Fruit fly (Drosophila melanogaster) whole organism, embryonic: ENCODE data around the gene Nup37.

Experiments used
- Blimp-1 ChIP-seq: fragments of 200-800 bp; sonication (Bioruptor generic); optimal IDR thresholded peaks from 3 replicates; lab custom pipeline; 2018; ENCODE audit warnings: missing biosample characterization, missing genetic modification characterization, mild to moderate bottlenecking, moderate library complexity, missing genetic modification reagents
- CG10209 ChIP-seq: fragments of 200-800 bp; sonication (Bioruptor generic); optimal IDR thresholded peaks from 3 replicates; lab custom pipeline; 2017; ENCODE audit warnings: missing biosample characterization, mild to moderate bottlenecking, missing genetic modification characterization, missing genetic modification reagents
- CG11696 ChIP-seq: fragments of 200-800 bp; sonication (Bioruptor generic); IDR thresholded peaks from 2 replicates; pipeline ENCODE4 v1.3.6; 2022; ENCODE audit warnings: missing biosample characterization, missing genetic modification characterization
- CG12236 ChIP-seq: fragments of 200-800 bp; sonication (Bioruptor generic); optimal IDR thresholded peaks from 2 replicates; lab custom pipeline; 2016; ENCODE audit warnings: missing biosample characterization, missing genetic modification characterization
- CG12942 ChIP-seq: fragments of 200-800 bp; sonication (Bioruptor generic); optimal IDR thresholded peaks from 3 replicates; lab custom pipeline; 2016; ENCODE audit warnings: missing biosample characterization, missing genetic modification characterization
- CG14014 ChIP-seq: fragments of 200-800 bp; sonication (Bioruptor generic); IDR thresholded peaks from 2 replicates; pipeline ENCODE4 v1.3.6; 2022; ENCODE audit warnings: missing biosample characterization, missing genetic modification characterization
- CG14667 ChIP-seq: fragments of 200-800 bp; sonication (Bioruptor generic); IDR thresholded peaks from 2 replicates; pipeline ENCODE4 v1.3.6; 2022; ENCODE audit warnings: missing biosample characterization, missing genetic modification characterization
- CG15073 ChIP-seq: fragments of 200-800 bp; sonication (Bioruptor generic); optimal IDR thresholded peaks from 2 replicates; lab custom pipeline; 2016; ENCODE audit warnings: missing biosample characterization, missing genetic modification characterization
- CG17359 ChIP-seq: fragments of 200-800 bp; sonication (Bioruptor generic); optimal IDR thresholded peaks from 3 replicates; lab custom pipeline; 2018; ENCODE audit warnings: missing biosample characterization, mild to moderate bottlenecking, missing genetic modification characterization, moderate library complexity
- CG18764 ChIP-seq: fragments of 200-800 bp; sonication (Bioruptor generic); optimal IDR thresholded peaks from 3 replicates; lab custom pipeline; 2016; ENCODE audit warnings: missing biosample characterization, missing genetic modification characterization
- CG2116 ChIP-seq: fragments of 200-800 bp; sonication (Bioruptor generic); optimal IDR thresholded peaks from 3 replicates; lab custom pipeline; 2018; ENCODE audit warnings: missing biosample characterization, mild to moderate bottlenecking, missing genetic modification characterization
- CG30431 ChIP-seq: fragments of 200-800 bp; sonication (Bioruptor generic); optimal IDR thresholded peaks from 2 replicates; lab custom pipeline; 2017; ENCODE audit warnings: missing biosample characterization, missing genetic modification characterization
- CG31388 ChIP-seq: fragments of 200-800 bp; sonication (Bioruptor generic); optimal IDR thresholded peaks from 2 replicates; lab custom pipeline; 2016; ENCODE audit warnings: missing biosample characterization, missing genetic modification characterization
- CG32772 ChIP-seq: fragments of 200-800 bp; sonication (Bioruptor generic); IDR thresholded peaks from 2 replicates; pipeline ENCODE4 v1.3.6; 2022; ENCODE audit warnings: missing biosample characterization, missing genetic modification characterization
- CG3281 ChIP-seq: fragments of 200-800 bp; sonication (Bioruptor generic); optimal IDR thresholded peaks from 3 replicates; lab custom pipeline; 2017; ENCODE audit warnings: missing biosample characterization, mild to moderate bottlenecking, missing genetic modification characterization
- CG34224 ChIP-seq: fragments of 200-800 bp; sonication (Bioruptor generic); IDR thresholded peaks from 3 replicates; pipeline ENCODE4 v1.3.6; 2022; ENCODE audit warnings: missing biosample characterization, missing genetic modification characterization; ENCODE audit not compliant: partially characterized antibody
- CG34376 ChIP-seq: fragments of 200-800 bp; sonication (Bioruptor generic); optimal IDR thresholded peaks from 2 replicates; lab custom pipeline; 2018; ENCODE audit warnings: missing biosample characterization, mild to moderate bottlenecking, missing genetic modification characterization
- CG3726 ChIP-seq: fragments of 200-800 bp; sonication (Bioruptor generic); IDR thresholded peaks from 3 replicates; pipeline ENCODE4, ENCODE4 v1.3.6; 2022; ENCODE audit warnings: missing biosample characterization, missing genetic modification characterization
- CG3838 ChIP-seq: fragments of 200-800 bp; sonication (Bioruptor generic); optimal IDR thresholded peaks from 3 replicates; lab custom pipeline; 2016; ENCODE audit warnings: missing biosample characterization, missing genetic modification characterization
- CG3995 ChIP-seq: fragments of 200-800 bp; sonication (Bioruptor generic); optimal IDR thresholded peaks from 3 replicates; lab custom pipeline; 2016; ENCODE audit warnings: missing biosample characterization, missing genetic modification characterization
- CG5245 ChIP-seq: fragments of 200-800 bp; sonication (Bioruptor generic); optimal IDR thresholded peaks from 3 replicates; lab custom pipeline; 2016; ENCODE audit warnings: missing biosample characterization, missing genetic modification characterization
- CG6175 ChIP-seq: fragments of 200-800 bp; sonication (Bioruptor generic); IDR thresholded peaks from 3 replicates; pipeline ENCODE4 v1.3.6; 2022; ENCODE audit warnings: missing biosample characterization, missing genetic modification characterization
- CG7372 ChIP-seq: fragments of 200-800 bp; sonication (Bioruptor generic); IDR thresholded peaks from 2 replicates; pipeline ENCODE4 v1.3.6; 2022; ENCODE audit warnings: missing biosample characterization, missing genetic modification characterization
- CG7786 ChIP-seq: fragments of 200-800 bp; sonication (Bioruptor generic); optimal IDR thresholded peaks from 2 replicates; lab custom pipeline; 2016; ENCODE audit warnings: missing biosample characterization, missing genetic modification characterization
- Chrac-16 ChIP-seq: fragments of 200-800 bp; sonication (Bioruptor generic); optimal IDR thresholded peaks from 3 replicates; lab custom pipeline; 2016; ENCODE audit warnings: missing biosample characterization, missing genetic modification characterization
- D19A ChIP-seq: fragments of 200-800 bp; optimal IDR thresholded peaks from 3 replicates; lab custom pipeline; 2019; ENCODE audit warnings: missing biosample characterization, mild to moderate bottlenecking, missing genetic modification characterization, moderate library complexity
- Dip2 ChIP-seq: fragments of 200-800 bp; sonication (Bioruptor generic); IDR thresholded peaks from 2 replicates; pipeline ENCODE4 v1.3.6; 2022; ENCODE audit warnings: missing biosample characterization, missing genetic modification characterization
- Doc3 ChIP-seq: fragments of 200-800 bp; sonication (Bioruptor generic); IDR thresholded peaks from 3 replicates; pipeline ENCODE4 v1.3.6; 2022; ENCODE audit warnings: missing biosample characterization, missing genetic modification characterization; ENCODE audit not compliant: partially characterized antibody
- Elba2 ChIP-seq: fragments of 200-800 bp; sonication (Bioruptor generic); optimal IDR thresholded peaks from 3 replicates; lab custom pipeline; 2016; ENCODE audit warnings: missing biosample characterization, missing genetic modification characterization
- HLH3B ChIP-seq: fragments of 200-800 bp; sonication (Bioruptor generic); IDR thresholded peaks from 2 replicates; pipeline ENCODE4 v1.3.6; 2022; ENCODE audit warnings: missing biosample characterization, missing genetic modification characterization
- HmgD ChIP-seq: fragments of 200-800 bp; sonication (Bioruptor generic); optimal IDR thresholded peaks from 3 replicates; lab custom pipeline; 2016; ENCODE audit warnings: missing biosample characterization, missing genetic modification characterization
- MESR4 ChIP-seq: fragments of 200-800 bp; sonication (Bioruptor generic); optimal IDR thresholded peaks from 2 replicates; lab custom pipeline; 2018; ENCODE audit warnings: missing biosample characterization, mild to moderate bottlenecking, missing genetic modification characterization, moderate library complexity
- Sin3A ChIP-seq: fragments of >200 bp; optimal IDR thresholded peaks from 2 replicates; lab custom pipeline; 2018
- Ssrp ChIP-seq: fragments of 200-800 bp; sonication (Bioruptor generic); optimal IDR thresholded peaks from 2 replicates; lab custom pipeline; 2018; ENCODE audit warnings: missing biosample characterization, mild to moderate bottlenecking, missing genetic modification characterization, moderate library complexity
- ab ChIP-seq: fragments of 200-800 bp; sonication (Bioruptor generic); optimal IDR thresholded peaks from 2 replicates; lab custom pipeline; 2016; ENCODE audit warnings: missing biosample characterization, missing genetic modification characterization
- al ChIP-seq: fragments of 200-800 bp; sonication (Bioruptor generic); IDR thresholded peaks from 2 replicates; pipeline ENCODE4 v1.3.6; 2022; ENCODE audit warnings: missing biosample characterization, missing genetic modification characterization
- bbx ChIP-seq: fragments of 200-800 bp; sonication (Bioruptor generic); IDR thresholded peaks from 2 replicates; pipeline ENCODE4 v1.3.6; 2022; ENCODE audit warnings: missing biosample characterization, missing genetic modification characterization; ENCODE audit not compliant: partially characterized antibody
- cg ChIP-seq: fragments of 200-800 bp; sonication (Bioruptor generic); optimal IDR thresholded peaks from 3 replicates; lab custom pipeline; 2019; ENCODE audit warnings: missing biosample characterization, mild to moderate bottlenecking, missing genetic modification characterization, moderate library complexity
- chinmo ChIP-seq: fragments of 200-800 bp; sonication (Bioruptor generic); IDR thresholded peaks from 4 replicates; pipeline ENCODE4 v1.3.6; 2022; ENCODE audit warnings: missing biosample characterization, missing genetic modification characterization; ENCODE audit not compliant: partially characterized antibody
- ci ChIP-seq: fragments of 200-800 bp; sonication (Bioruptor generic); IDR thresholded peaks from 3 replicates; pipeline ENCODE4 v1.3.6; 2022; ENCODE audit warnings: missing biosample characterization, missing genetic modification characterization
- emc ChIP-seq: fragments of 200-800 bp; sonication (Bioruptor generic); optimal IDR thresholded peaks from 2 replicates; lab custom pipeline; 2016; ENCODE audit warnings: missing biosample characterization, missing genetic modification characterization
- hkb ChIP-seq, 2 experiments: fragments of 200-800 bp in 1 of 2; fragments of >200 bp in 1 of 2; sonication (Bioruptor generic) in 1 of 2; IDR thresholded peaks in 1 of 2; optimal IDR thresholded peaks in 1 of 2; 2 replicates each; pipeline versions ENCODE4 v1.3.6 to Lab custom; 2017 to 2022; ENCODE audit warnings: missing biosample characterization in 1 of 2, missing genetic modification characterization in 1 of 2
- lola ChIP-seq, 3 experiments: fragments of >200 bp in 2 of 3; fragments of 200-800 bp in 1 of 3; sonication (Bioruptor generic) in 1 of 3; optimal IDR thresholded peaks; 2 replicates each; lab custom pipeline; 2017 to 2019; ENCODE audit warnings: missing biosample characterization in 3 of 3, missing genetic modification characterization in 3 of 3, mild to moderate bottlenecking in 1 of 3, moderate library complexity in 1 of 3
- mam ChIP-seq: fragments of 200-800 bp; sonication (Bioruptor generic); optimal IDR thresholded peaks from 3 replicates; lab custom pipeline; 2016; ENCODE audit warnings: missing biosample characterization, missing genetic modification characterization
- otp ChIP-seq: fragments of 200-800 bp; sonication (Bioruptor generic); IDR thresholded peaks from 3 replicates; pipeline ENCODE4, ENCODE4 v1.3.6; 2022; ENCODE audit warnings: missing biosample characterization, missing genetic modification characterization
- phol ChIP-seq: fragments of 200-800 bp; sonication (Bioruptor generic); optimal IDR thresholded peaks from 3 replicates; lab custom pipeline; 2018; ENCODE audit warnings: missing biosample characterization, mild to moderate bottlenecking, missing genetic modification characterization, moderate library complexity
- sd ChIP-seq: fragments of 200-800 bp; sonication (Bioruptor generic); optimal IDR thresholded peaks from 3 replicates; lab custom pipeline; 2018; ENCODE audit warnings: missing biosample characterization, mild to moderate bottlenecking, missing genetic modification characterization, moderate library complexity
- sens-2 ChIP-seq: fragments of 200-800 bp; sonication (Bioruptor generic); IDR thresholded peaks from 2 replicates; pipeline ENCODE4 v1.3.6; 2022; ENCODE audit warnings: missing biosample characterization, missing genetic modification characterization
- tap ChIP-seq: fragments of 200-800 bp; optimal IDR thresholded peaks from 3 replicates; lab custom pipeline; 2019; ENCODE audit warnings: missing biosample characterization, mild to moderate bottlenecking, missing genetic modification characterization, moderate library complexity
- zfh1 ChIP-seq: fragments of 200-800 bp; sonication (Bioruptor generic); IDR thresholded peaks from 3 replicates; pipeline ENCODE4 v1.3.6; 2022; ENCODE audit warnings: missing biosample characterization, missing genetic modification characterization

Nup37 gene

dm6 chr3R:25258628-25259240 is 11.3 kb downstream of the Nup37 start, which contains the start of gene CG11857 (continued):
- TF ChIP-seq CG32772 (GFP tag; lab: Robert Waterston, UW) (peak; percentile 99), Sin3A (lab: Kevin White, UChicago) (peak; percentile 47), Elba2 (GFP tag; lab: Kevin White, UChicago) (peak; percentile 90), emc (GFP tag; lab: Kevin White, UChicago) (peak; percentile 94), CG3281 (GFP tag; lab: Kevin White, UChicago) (peak; percentile 96), CG14014 (GFP tag; lab: Robert Waterston, UW) (peak; percentile 99), bbx (GFP tag; lab: Robert Waterston, UW) (peak; percentile 98), CG10209 (GFP tag; lab: Kevin White, UChicago) (peak; percentile 97), CG12236 (peak; percentile 94), al (GFP tag; lab: Robert Waterston, UW) (peak; percentile 99), phol (tag; lab: Kevin White, UChicago) (peak; percentile 98), ci (GFP tag; lab: Robert Waterston, UW) (peak; percentile 99), hkb (optimal IDR thresholded peaks at IDR 0.05; lab: Kevin White, UChicago) (no peak), hkb (GFP tag; IDR thresholded peaks at IDR 0.05; lab: Robert Waterston, UW) (peak; percentile 98), CG15073 (GFP tag; lab: Kevin White, UChicago) (peak; percentile 80), CG6175 (peak; percentile 98), CG12942 (peak; percentile 98), CG34376 (GFP tag; lab: Kevin White, UChicago) (peak; percentile 97), tap (peak; percentile 95), CG34224 (GFP tag; lab: Robert Waterston, UW) (peak; percentile 100), D19A (tag; lab: Kevin White, UChicago) (peak; percentile 92), lola (GFP tag; optimal IDR thresholded peaks at IDR 0.05; lab: Kevin White, UChicago) (peak in 1 of 3 experiments; percentile 97), zfh1 (GFP tag; lab: Robert Waterston, UW) (peak; percentile 99), sens-2 (GFP tag; lab: Robert Waterston, UW) (peak; percentile 99), Ssrp (tag; lab: Kevin White, UChicago) (peak; percentile 99), CG11696 (peak; percentile 89), ab (GFP tag; lab: Kevin White, UChicago) (peak; percentile 91), CG18764 (GFP tag; lab: Kevin White, UChicago) (peak; percentile 97), Dip2 (GFP tag; lab: Robert Waterston, UW) (peak; percentile 80), Blimp-1 (GFP tag; lab: Kevin White, UChicago) (peak; percentile 95), Doc3 (peak; percentile 100), mam (GFP tag; lab: Kevin White, UChicago) (peak; percentile 99), HLH3B (GFP tag; lab: Robert Waterston, UW) (peak; percentile 98), sd (tag; lab: Kevin White, UChicago) (peak; percentile 90), CG3726 (GFP tag; lab: Robert Waterston, UW) (peak; percentile 96), CG14667 (GFP tag; lab: Robert Waterston, UW) (peak; percentile 99), CG2116 (GFP tag; lab: Kevin White, UChicago) (peak; percentile 94), CG3838 (GFP tag; lab: Kevin White, UChicago) (peak; percentile 95), CG31388 (peak; percentile 97), CG30431 (GFP tag; lab: Kevin White, UChicago) (peak; percentile 97), CG7372 (GFP tag; lab: Robert Waterston, UW) (peak; percentile 99), HmgD (GFP tag; lab: Kevin White, UChicago) (peak; percentile 95), CG5245 (GFP tag; lab: Kevin White, UChicago) (peak; percentile 98), CG7786 (peak; percentile 98), chinmo (GFP tag; lab: Robert Waterston, UW) (peak; percentile 98), CG17359 (peak; percentile 98), CG3995 (GFP tag; lab: Kevin White, UChicago) (peak; percentile 82), otp (peak; percentile 97), cg (GFP tag; lab: Kevin White, UChicago) (no peak), Chrac-16 (GFP tag; lab: Kevin White, UChicago) (peak; percentile 99), MESR4 (GFP tag; lab: Kevin White, UChicago) (peak; percentile 91)
